Fruit fly (Drosophila melanogaster) whole organism, embryonic: ENCODE measurements around the gene tst.

Source experiments
- Atf-2 ChIP-seq: fragments of 200-800 bp; sonication (Bioruptor generic); optimal IDR thresholded peaks from 2 replicates; lab custom pipeline; 2016; ENCODE audit warnings: missing biosample characterization, missing genetic modification characterization
- CG10209 ChIP-seq: fragments of 200-800 bp; sonication (Bioruptor generic); optimal IDR thresholded peaks from 3 replicates; lab custom pipeline; 2017; ENCODE audit warnings: missing biosample characterization, mild to moderate bottlenecking, missing genetic modification characterization, missing genetic modification reagents
- CG12659 ChIP-seq: fragments of 200-800 bp; sonication (Bioruptor generic); optimal IDR thresholded peaks from 3 replicates; lab custom pipeline; 2017; ENCODE audit warnings: mild to moderate bottlenecking, missing biosample characterization, missing genetic modification reagents, missing genetic modification characterization
- CG13296 ChIP-seq: fragments of 200-800 bp; sonication (Bioruptor generic); optimal IDR thresholded peaks from 3 replicates; lab custom pipeline; 2018; ENCODE audit warnings: missing biosample characterization, mild to moderate bottlenecking, missing genetic modification characterization
- CG14441 ChIP-seq: fragments of 200-800 bp; sonication (Bioruptor generic); IDR thresholded peaks from 2 replicates; pipeline ENCODE4 v1.3.6; 2022; ENCODE audit warnings: missing biosample characterization, missing genetic modification characterization
- CG14667 ChIP-seq: fragments of 200-800 bp; sonication (Bioruptor generic); IDR thresholded peaks from 2 replicates; pipeline ENCODE4 v1.3.6; 2022; ENCODE audit warnings: missing biosample characterization, missing genetic modification characterization
- CG17186 ChIP-seq: fragments of 200-800 bp; sonication (Bioruptor generic); optimal IDR thresholded peaks from 3 replicates; lab custom pipeline; 2017; ENCODE audit warnings: missing biosample characterization, missing genetic modification reagents, missing genetic modification characterization
- CG17912 ChIP-seq: fragments of 200-800 bp; sonication (Bioruptor generic); optimal IDR thresholded peaks from 2 replicates; lab custom pipeline; 2018; ENCODE audit warnings: missing biosample characterization, mild to moderate bottlenecking, missing genetic modification characterization
- CG18011 ChIP-seq: fragments of 200-800 bp; sonication (Bioruptor generic); optimal IDR thresholded peaks from 2 replicates; lab custom pipeline; 2017; ENCODE audit warnings: missing biosample characterization, missing genetic modification characterization, mild to moderate bottlenecking, moderate library complexity, missing genotype
- CG2120 ChIP-seq: fragments of 200-800 bp; sonication (Bioruptor generic); optimal IDR thresholded peaks from 3 replicates; lab custom pipeline; 2016; ENCODE audit warnings: missing biosample characterization, missing genetic modification characterization
- CG2712 ChIP-seq: fragments of 200-800 bp; optimal IDR thresholded peaks from 3 replicates; lab custom pipeline; 2019; ENCODE audit warnings: missing biosample characterization, mild to moderate bottlenecking, missing genetic modification characterization, moderate library complexity
- CG30403 ChIP-seq: fragments of 200-800 bp; sonication (Bioruptor generic); optimal IDR thresholded peaks from 3 replicates; lab custom pipeline; 2016; ENCODE audit warnings: missing biosample characterization, missing genetic modification characterization
- CG31224 ChIP-seq: fragments of 200-800 bp; sonication (Bioruptor generic); IDR thresholded peaks from 2 replicates; pipeline ENCODE4 v1.3.6; 2022; ENCODE audit warnings: missing biosample characterization, missing genetic modification characterization
- CG31441 ChIP-seq: fragments of 200-800 bp; sonication (Bioruptor generic); IDR thresholded peaks from 2 replicates; pipeline ENCODE4 v1.3.6; 2022; ENCODE audit warnings: missing biosample characterization, missing genetic modification characterization
- CG33557 ChIP-seq: fragments of 200-800 bp; sonication (Bioruptor generic); optimal IDR thresholded peaks from 2 replicates; lab custom pipeline; 2019; ENCODE audit warnings: missing biosample characterization, mild to moderate bottlenecking, missing genetic modification characterization, moderate library complexity
- CG6175 ChIP-seq: fragments of 200-800 bp; sonication (Bioruptor generic); IDR thresholded peaks from 3 replicates; pipeline ENCODE4 v1.3.6; 2022; ENCODE audit warnings: missing biosample characterization, missing genetic modification characterization
- CG6791 ChIP-seq: fragments of 200-800 bp; sonication (Bioruptor generic); IDR thresholded peaks from 3 replicates; pipeline ENCODE4 v1.3.6; 2022; ENCODE audit warnings: missing biosample characterization, missing genetic modification characterization; ENCODE audit not compliant: partially characterized antibody
- CG7987 ChIP-seq: fragments of 200-800 bp; sonication (Bioruptor generic); optimal IDR thresholded peaks from 2 replicates; lab custom pipeline; 2018; ENCODE audit warnings: missing biosample characterization, mild to moderate bottlenecking, missing genetic modification characterization, moderate library complexity
- CG9797 ChIP-seq: fragments of 200-800 bp; sonication (Bioruptor generic); optimal IDR thresholded peaks from 3 replicates; lab custom pipeline; 2018; ENCODE audit warnings: missing biosample characterization, mild to moderate bottlenecking, missing genetic modification characterization
- CkIIα-i1 ChIP-seq: fragments of 200-800 bp; sonication (Bioruptor generic); IDR thresholded peaks from 2 replicates; pipeline ENCODE4 v1.3.6; 2022; ENCODE audit warnings: missing biosample characterization, missing genetic modification characterization
- E2f1 ChIP-seq: fragments of 200-800 bp; sonication (Bioruptor generic); IDR thresholded peaks from 2 replicates; pipeline ENCODE4 v1.3.6; 2022; ENCODE audit warnings: missing biosample characterization, missing genetic modification characterization
- Hand ChIP-seq: fragments of 200-800 bp; sonication (Bioruptor generic); optimal IDR thresholded peaks from 2 replicates; lab custom pipeline; 2017; ENCODE audit warnings: mild to moderate bottlenecking, missing biosample characterization, missing genetic modification reagents, missing genetic modification characterization
- HmgZ ChIP-seq: fragments of 200-800 bp; sonication (Bioruptor generic); optimal IDR thresholded peaks from 2 replicates; lab custom pipeline; 2018; ENCODE audit warnings: missing biosample characterization, mild to moderate bottlenecking, missing genetic modification characterization
- Hmx ChIP-seq: fragments of 200-800 bp; sonication (Bioruptor generic); optimal IDR thresholded peaks from 2 replicates; lab custom pipeline; 2016; ENCODE audit warnings: missing biosample characterization, missing genetic modification characterization
- Hr51 ChIP-seq, 2 experiments: fragments of 200-800 bp; sonication (Bioruptor generic); optimal IDR thresholded peaks; 2 replicates in 1 of 2; 3 replicates in 1 of 2; lab custom pipeline; 2016 to 2018; ENCODE audit warnings: missing biosample characterization in 2 of 2, missing genetic modification characterization in 2 of 2, mild to moderate bottlenecking in 1 of 2, moderate library complexity in 1 of 2
- Med ChIP-seq: fragments of 200-800 bp; sonication (Bioruptor generic); peaks from one replicate; lab custom pipeline; 2016; ENCODE audit warnings: missing biosample characterization, missing genetic modification characterization, mild to moderate bottlenecking, inconsistent platforms, moderate library complexity
- NFAT ChIP-seq: fragments of 200-800 bp; sonication (Bioruptor generic); IDR thresholded peaks from 2 replicates; pipeline ENCODE4 v1.3.6; 2022; ENCODE audit warnings: missing biosample characterization, missing genetic modification characterization
- Stat92E ChIP-seq, 3 experiments: fragments of >200 bp in 2 of 3; fragments of 200-800 bp in 1 of 3; sonication (Bioruptor generic) in 1 of 3; optimal IDR thresholded peaks; 2 replicates each; lab custom pipeline; 2017 to 2019; ENCODE audit warnings: missing biosample characterization in 3 of 3, missing genetic modification characterization in 3 of 3, mild to moderate bottlenecking in 1 of 3, moderate library complexity in 1 of 3
- TFAM ChIP-seq: fragments of 200-800 bp; sonication (Bioruptor generic); optimal IDR thresholded peaks from 2 replicates; lab custom pipeline; 2017; ENCODE audit warnings: missing biosample characterization, missing genetic modification characterization, inconsistent platforms
- ab ChIP-seq: fragments of 200-800 bp; sonication (Bioruptor generic); optimal IDR thresholded peaks from 2 replicates; lab custom pipeline; 2016; ENCODE audit warnings: missing biosample characterization, missing genetic modification characterization
- aop ChIP-seq: fragments of 200-800 bp; sonication (Bioruptor generic); IDR thresholded peaks from 2 replicates; pipeline ENCODE4 v1.3.6; 2022; ENCODE audit warnings: missing biosample characterization, missing genetic modification characterization
- bowl ChIP-seq: fragments of 200-800 bp; sonication (Bioruptor generic); IDR thresholded peaks from 2 replicates; pipeline ENCODE4 v1.3.6; 2022; ENCODE audit warnings: missing biosample characterization, missing genetic modification characterization
- cas ChIP-seq: fragments of 200-800 bp; sonication (Bioruptor generic); IDR thresholded peaks from 2 replicates; pipeline ENCODE4 v1.3.6; 2022; ENCODE audit warnings: missing biosample characterization, missing genetic modification characterization
- cato ChIP-seq: fragments of 200-800 bp; sonication (Bioruptor generic); optimal IDR thresholded peaks from 2 replicates; lab custom pipeline; 2016; ENCODE audit warnings: missing biosample characterization, missing genetic modification characterization, borderline replicate concordance
- croc ChIP-seq: fragments of 200-800 bp; sonication (Bioruptor generic); conservative IDR thresholded peaks from 3 replicates; pipeline ENCODE4 v1.3.6; 2022; ENCODE audit warnings: missing biosample characterization, missing genetic modification characterization
- ftz-f1 ChIP-seq: fragments of 200-800 bp; sonication (Bioruptor generic); optimal IDR thresholded peaks from 2 replicates; lab custom pipeline; 2016; ENCODE audit warnings: missing biosample characterization, missing genetic modification characterization
- gem ChIP-seq: fragments of 200-800 bp; sonication (Bioruptor generic); optimal IDR thresholded peaks from 2 replicates; lab custom pipeline; 2019; ENCODE audit warnings: missing biosample characterization, mild to moderate bottlenecking, missing genetic modification characterization, moderate library complexity
- insv ChIP-seq, 2 experiments: fragments of 200-800 bp; sonication (Bioruptor generic); optimal IDR thresholded peaks; 3 replicates each; lab custom pipeline; 2016 to 2018; ENCODE audit warnings: missing biosample characterization in 2 of 2, missing genetic modification characterization in 2 of 2
- kni ChIP-seq: fragments of 200-800 bp; sonication (Bioruptor generic); optimal IDR thresholded peaks from 3 replicates; lab custom pipeline; 2017; ENCODE audit warnings: mild to moderate bottlenecking, missing biosample characterization, missing genetic modification reagents, missing genetic modification characterization
- lola ChIP-seq, 3 experiments: fragments of >200 bp in 2 of 3; fragments of 200-800 bp in 1 of 3; sonication (Bioruptor generic) in 1 of 3; optimal IDR thresholded peaks; 2 replicates each; lab custom pipeline; 2017 to 2019; ENCODE audit warnings: missing biosample characterization in 3 of 3, missing genetic modification characterization in 3 of 3, mild to moderate bottlenecking in 1 of 3, moderate library complexity in 1 of 3
- mirr ChIP-seq: fragments of 200-800 bp; sonication (Bioruptor generic); optimal IDR thresholded peaks from 3 replicates; lab custom pipeline; 2018; ENCODE audit warnings: missing biosample characterization, mild to moderate bottlenecking, missing genetic modification characterization
- sc ChIP-seq, 3 experiments: fragments of >200 bp in 2 of 3; fragments of 200-800 bp in 1 of 3; sonication (Bioruptor generic) in 1 of 3; optimal IDR thresholded peaks; 2 replicates in 2 of 3; 3 replicates in 1 of 3; lab custom pipeline; 2017; ENCODE audit warnings: mild to moderate bottlenecking in 1 of 3, missing biosample characterization in 1 of 3, missing genetic modification characterization in 1 of 3, missing genetic modification reagents in 1 of 3
- slou ChIP-seq: fragments of 200-800 bp; sonication (Bioruptor generic); optimal IDR thresholded peaks from 3 replicates; lab custom pipeline; 2016; ENCODE audit warnings: missing biosample characterization, missing genetic modification characterization
- sna ChIP-seq: fragments of 200-800 bp; sonication (Bioruptor generic); IDR thresholded peaks from 2 replicates; pipeline ENCODE4 v1.3.6; 2022; ENCODE audit warnings: missing biosample characterization, missing genetic modification characterization; ENCODE audit not compliant: partially characterized antibody
- tll ChIP-seq, 2 experiments: fragments of 200-800 bp in 1 of 2; fragments of >200 bp in 1 of 2; sonication (Bioruptor generic) in 1 of 2; optimal IDR thresholded peaks; 2 replicates each; lab custom pipeline; 2017 to 2019; ENCODE audit warnings: missing biosample characterization in 2 of 2, missing genetic modification characterization in 2 of 2, mild to moderate bottlenecking in 1 of 2, moderate library complexity in 1 of 2
- wdn ChIP-seq: fragments of 200-800 bp; sonication (Bioruptor generic); IDR thresholded peaks from 2 replicates; pipeline ENCODE4 v1.3.6; 2022; ENCODE audit warnings: missing biosample characterization, missing genetic modification characterization
- yki ChIP-seq: fragments of >200 bp; optimal IDR thresholded peaks from 3 replicates; lab custom pipeline; 2018
- zfh1 ChIP-seq: fragments of 200-800 bp; sonication (Bioruptor generic); IDR thresholded peaks from 3 replicates; pipeline ENCODE4 v1.3.6; 2022; ENCODE audit warnings: missing biosample characterization, missing genetic modification characterization
- zfh2 ChIP-seq: fragments of 200-800 bp; sonication (Bioruptor generic); optimal IDR thresholded peaks from 2 replicates; lab custom pipeline; 2016; ENCODE audit warnings: missing biosample characterization, missing genetic modification characterization

The tst gene

DNA sequence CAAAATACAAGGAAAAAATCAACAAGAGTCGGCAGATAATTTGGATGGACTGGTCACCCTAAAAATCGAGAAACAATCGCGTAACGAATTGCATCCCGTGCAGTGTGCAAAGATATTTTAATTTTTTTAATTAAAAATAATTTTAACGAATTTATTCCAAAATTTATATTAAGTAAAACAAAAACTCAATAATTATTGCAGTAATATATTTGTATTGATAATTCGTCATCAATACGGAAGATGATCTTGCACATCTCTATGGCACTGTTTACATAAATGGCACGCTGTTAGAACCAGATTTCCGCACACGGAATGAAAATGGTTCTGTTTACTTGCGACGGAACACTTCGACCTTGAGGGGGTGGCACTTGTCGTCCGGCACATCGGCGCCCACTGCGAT, at the start of gene tst (continued):
- TF ChIP-seq Stat92E (GFP tag; optimal IDR thresholded peaks at IDR 0.05; lab: Kevin White, UChicago): peak in 1 of 3 experiments; percentile 36
- peak; percentile 93 for TF ChIP-seq CG12659 (GFP tag; lab: Kevin White, UChicago)
- TF ChIP-seq CG30403 (GFP tag; lab: Kevin White, UChicago): peak; percentile 94
- TF ChIP-seq Hmx (GFP tag; lab: Kevin White, UChicago): no peak
- TF ChIP-seq CG13296: peak; percentile 92
- peak; percentile 81 for TF ChIP-seq cato (GFP tag; lab: Kevin White, UChicago)
- peak; percentile 73 for TF ChIP-seq CG33557 (GFP tag; lab: Kevin White, UChicago)
- no peak for TF ChIP-seq CG17186
- peak; percentile 44 to 90 for TF ChIP-seq Hr51 (GFP tag; optimal IDR thresholded peaks at IDR 0.05; lab: Kevin White, UChicago)
- TF ChIP-seq E2f1 (GFP tag; lab: Robert Waterston, UW): peak; percentile 97
- TF ChIP-seq TFAM (GFP tag; lab: Kevin White, UChicago): no peak
- TF ChIP-seq CG31224 (GFP tag; lab: Robert Waterston, UW): peak; percentile 92
- TF ChIP-seq CG2712: peak; percentile 97
- peak; percentile 76 for TF ChIP-seq bowl (GFP tag; lab: Robert Waterston, UW)
- TF ChIP-seq kni (GFP tag; lab: Kevin White, UChicago): peak; percentile 7
- peak; percentile 46 for TF ChIP-seq CG9797 (GFP tag; lab: Kevin White, UChicago)
- TF ChIP-seq CG6175 (GFP tag; lab: Robert Waterston, UW): peak; percentile 88
- TF ChIP-seq NFAT: peak; percentile 91
- TF ChIP-seq CG6791 (GFP tag; lab: Robert Waterston, UW): no peak
- TF ChIP-seq CG18011 (GFP tag; lab: Kevin White, UChicago): peak; percentile 42
- peak; percentile 31 for TF ChIP-seq Atf-2 (GFP tag; lab: Kevin White, UChicago)
- peak; percentile 93 for TF ChIP-seq cas (GFP tag; lab: Robert Waterston, UW)
- peak; percentile 98 for TF ChIP-seq CG14441 (GFP tag; lab: Robert Waterston, UW)
- TF ChIP-seq Hand (GFP tag; lab: Kevin White, UChicago): peak; percentile 8
- peak; percentile 95 for TF ChIP-seq wdn (GFP tag; lab: Robert Waterston, UW)
- TF ChIP-seq ab (GFP tag; lab: Kevin White, UChicago): no peak
- peak in 1 of 2 experiments; percentile 30 for TF ChIP-seq tll (GFP tag; optimal IDR thresholded peaks at IDR 0.05; lab: Kevin White, UChicago)
- peak; percentile 88 for TF ChIP-seq HmgZ (tag; lab: Kevin White, UChicago)
- no peak for TF ChIP-seq ftz-f1 (GFP tag; lab: Kevin White, UChicago)
- peak; percentile 98 for TF ChIP-seq gem (tag; lab: Kevin White, UChicago)
- no peak for TF ChIP-seq yki (lab: Kevin White, UChicago)
- peak in 1 of 3 experiments; percentile 88 for TF ChIP-seq lola (GFP tag; optimal IDR thresholded peaks at IDR 0.05; lab: Kevin White, UChicago)
- peak; percentile 98 for TF ChIP-seq CG14667 (GFP tag; lab: Robert Waterston, UW)
- TF ChIP-seq insv (GFP tag; optimal IDR thresholded peaks at IDR 0.05; lab: Kevin White, UChicago): peak in 1 of 2 experiments; percentile 36
- peak; percentile 97 for TF ChIP-seq CG31441
- peak; percentile 94 for TF ChIP-seq croc (GFP tag; lab: Robert Waterston, UW)
- peak; percentile 56 for TF ChIP-seq aop (GFP tag; lab: Robert Waterston, UW)
- TF ChIP-seq CG10209: peak; percentile 92
- peak; percentile 79 for TF ChIP-seq zfh2 (GFP tag; lab: Kevin White, UChicago)
- peak; percentile 91 for TF ChIP-seq Med (GFP tag; lab: Kevin White, UChicago)
- peak; percentile 85 for TF ChIP-seq CG2120
- no peak for TF ChIP-seq sc (optimal IDR thresholded peaks at IDR 0.05; lab: Kevin White, UChicago)
- peak; percentile 74 for TF ChIP-seq sc (GFP tag; optimal IDR thresholded peaks at IDR 0.05; lab: Kevin White, UChicago)
- peak; percentile 53 for TF ChIP-seq CG17912 (GFP tag; lab: Kevin White, UChicago)
- TF ChIP-seq sna: no peak
- TF ChIP-seq slou (GFP tag; lab: Kevin White, UChicago): peak; percentile 73
- TF ChIP-seq mirr (GFP tag; lab: Kevin White, UChicago): peak; percentile 21
- peak; percentile 57 for TF ChIP-seq CkIIα-i1 (GFP tag; lab: Robert Waterston, UW)
- TF ChIP-seq zfh1 (GFP tag; lab: Robert Waterston, UW): peak; percentile 98
- peak; percentile 75 for TF ChIP-seq CG7987 (GFP tag; lab: Kevin White, UChicago)
